Worm (Caenorhabditis elegans) whole organism, late embryonic: Measurements from ENCODE around the gene Y54F10BM.6.

ENCODE experiments used
- C08G9.2 ChIP-seq: sonication (generic microtip); optimal IDR thresholded peaks from 2 replicates; lab custom pipeline; 2016; ENCODE audit warnings: mild to moderate bottlenecking, missing genetic modification characterization, moderate library complexity, missing compliant biosample characterization
- C38D4.7 ChIP-seq: fragments of 200-800 bp; sonication (Bioruptor generic); optimal IDR thresholded peaks from 2 replicates; lab custom pipeline; 2018; ENCODE audit warnings: mild to moderate bottlenecking, missing genetic modification characterization, moderate library complexity, missing compliant biosample characterization
- F13H6.1 ChIP-seq: sonication (generic microtip); optimal IDR thresholded peaks from 2 replicates; lab custom pipeline; 2016; ENCODE audit warnings: missing genetic modification characterization, missing compliant biosample characterization
- K02D7.2 ChIP-seq: sonication (generic microtip); optimal IDR thresholded peaks from 2 replicates; lab custom pipeline; 2017; ENCODE audit warnings: mild to moderate bottlenecking, missing genetic modification characterization, missing compliant biosample characterization
- ahr-1 ChIP-seq: sonication (generic microtip); optimal IDR thresholded peaks from 2 replicates; lab custom pipeline; 2016; ENCODE audit warnings: missing genetic modification characterization, missing compliant biosample characterization
- ama-1 ChIP-seq: fragments of 150-350 bp; optimal IDR thresholded peaks from 2 replicates; lab custom pipeline; 2014
- ceh-18 ChIP-seq: sonication (generic microtip); optimal IDR thresholded peaks from 2 replicates; lab custom pipeline; 2016; ENCODE audit warnings: missing genetic modification characterization, missing compliant biosample characterization
- ceh-2 ChIP-seq: sonication (generic microtip); optimal IDR thresholded peaks from 2 replicates; lab custom pipeline; 2016; ENCODE audit warnings: missing genotype, missing genetic modification characterization, missing compliant biosample characterization
- ceh-24 ChIP-seq: sonication (generic microtip); optimal IDR thresholded peaks from 2 replicates; lab custom pipeline; 2016; ENCODE audit warnings: mild to moderate bottlenecking, missing genetic modification characterization, missing compliant biosample characterization
- ceh-31 ChIP-seq: sonication (generic microtip); optimal IDR thresholded peaks from 2 replicates; lab custom pipeline; 2016; ENCODE audit warnings: missing genetic modification characterization, missing compliant biosample characterization
- ceh-45 ChIP-seq: fragments of 200-800 bp; sonication (Bioruptor generic); IDR thresholded peaks from 2 replicates; pipeline ENCODE4 v1.3.6; 2022; ENCODE audit warnings: missing genetic modification reagents, missing genetic modification characterization, missing compliant biosample characterization
- ceh-48 ChIP-seq: sonication (generic microtip); optimal IDR thresholded peaks from 2 replicates; lab custom pipeline; 2016; ENCODE audit warnings: missing genetic modification characterization, inconsistent platforms, missing compliant biosample characterization
- ceh-9 ChIP-seq: sonication (generic microtip); optimal IDR thresholded peaks from 2 replicates; lab custom pipeline; 2016; ENCODE audit warnings: mild to moderate bottlenecking, missing genetic modification characterization, inconsistent platforms, missing compliant biosample characterization
- che-1 ChIP-seq: sonication (generic microtip); optimal IDR thresholded peaks from 2 replicates; lab custom pipeline; 2016; ENCODE audit warnings: mild to moderate bottlenecking, missing genetic modification characterization, missing compliant biosample characterization
- ets-4 ChIP-seq: sonication (generic microtip); optimal IDR thresholded peaks from 2 replicates; lab custom pipeline; 2016; ENCODE audit warnings: missing genetic modification characterization, missing compliant biosample characterization
- hlh-15 ChIP-seq: sonication (generic microtip); optimal IDR thresholded peaks from 2 replicates; lab custom pipeline; 2016; ENCODE audit warnings: missing genetic modification characterization, missing compliant biosample characterization
- hlh-30 ChIP-seq: sonication (generic microtip); optimal IDR thresholded peaks from 2 replicates; lab custom pipeline; 2017; ENCODE audit warnings: antibody characterized with exemption, missing genetic modification characterization, missing compliant biosample characterization; ENCODE audit not compliant: insufficient read depth
- lin-11 ChIP-seq: fragments of 200-800 bp; sonication (Bioruptor generic); optimal IDR thresholded peaks from 2 replicates; lab custom pipeline; 2018; ENCODE audit warnings: mild to moderate bottlenecking, missing genetic modification characterization, missing compliant biosample characterization
- madf-2 ChIP-seq: sonication (generic microtip); optimal IDR thresholded peaks from 2 replicates; lab custom pipeline; 2017; ENCODE audit warnings: missing genetic modification characterization, missing compliant biosample characterization
- mec-3 ChIP-seq: sonication (generic microtip); optimal IDR thresholded peaks from 2 replicates; lab custom pipeline; 2016; ENCODE audit warnings: borderline replicate concordance, missing genetic modification characterization, missing compliant biosample characterization
- nfya-1 ChIP-seq: sonication (generic microtip); optimal IDR thresholded peaks from 2 replicates; lab custom pipeline; 2017; ENCODE audit warnings: missing genetic modification characterization, mild to moderate bottlenecking, missing compliant biosample characterization, antibody characterized with exemption, moderate library complexity
- nhr-11 ChIP-seq: fragments of 150-350 bp; optimal IDR thresholded peaks from 2 replicates; lab custom pipeline; 2014; ENCODE audit warnings: missing biosample characterization, missing genetic modification characterization
- nhr-232 ChIP-seq: sonication (generic microtip); optimal IDR thresholded peaks from 2 replicates; lab custom pipeline; 2016; ENCODE audit warnings: missing genetic modification characterization, missing compliant biosample characterization
- odd-2 ChIP-seq: sonication (generic microtip); optimal IDR thresholded peaks from 2 replicates; lab custom pipeline; 2017; ENCODE audit warnings: antibody characterized with exemption, mild to moderate bottlenecking, missing genetic modification characterization, missing compliant biosample characterization
- pat-9 ChIP-seq: fragments of 200-800 bp; sonication (Bioruptor generic); optimal IDR thresholded peaks from 2 replicates; lab custom pipeline; 2018; ENCODE audit warnings: mild to moderate bottlenecking, missing genetic modification characterization, moderate library complexity, missing compliant biosample characterization
- pax-1 ChIP-seq: fragments of 150-350 bp; optimal IDR thresholded peaks from 2 replicates; lab custom pipeline; 2014; ENCODE audit warnings: missing biosample characterization, missing genetic modification characterization
- pqm-1 ChIP-seq: sonication (generic microtip); optimal IDR thresholded peaks from 2 replicates; lab custom pipeline; 2016; ENCODE audit warnings: missing genetic modification characterization, missing compliant biosample characterization
- rnt-1 ChIP-seq: sonication (generic microtip); optimal IDR thresholded peaks from 2 replicates; lab custom pipeline; 2016; ENCODE audit warnings: missing genetic modification characterization, missing compliant biosample characterization
- sox-2 ChIP-seq: fragments of 200-800 bp; sonication (Bioruptor generic); IDR thresholded peaks from 2 replicates; pipeline ENCODE4 v1.3.6; 2022; ENCODE audit warnings: missing genetic modification reagents, missing genetic modification characterization, missing compliant biosample characterization
- unc-3 ChIP-seq, 2 experiments: fragments of 200-800 bp in 1 of 2; sonication (Bioruptor generic) in 1 of 2; sonication (generic microtip) in 1 of 2; conservative IDR thresholded peaks in 1 of 2; optimal IDR thresholded peaks in 1 of 2; 2 replicates each; pipeline versions ENCODE4 v1.3.6 to Lab custom; 2016 to 2022; ENCODE audit warnings: missing compliant biosample characterization in 2 of 2, missing genetic modification characterization in 2 of 2, missing genetic modification reagents in 1 of 2
- unc-55 ChIP-seq: sonication (generic microtip); optimal IDR thresholded peaks from 2 replicates; lab custom pipeline; 2017; ENCODE audit warnings: missing biosample characterization, missing genetic modification reagents, missing genetic modification characterization
- unc-86 ChIP-seq: sonication (generic microtip); optimal IDR thresholded peaks from 2 replicates; lab custom pipeline; 2016; ENCODE audit warnings: missing genetic modification characterization, missing compliant biosample characterization
- ztf-16 ChIP-seq: sonication (generic microtip); optimal IDR thresholded peaks from 2 replicates; lab custom pipeline; 2017; ENCODE audit warnings: missing genetic modification characterization, missing compliant biosample characterization

Gene Y54F10BM.6

ce11 chrIII:2276842-2277241 lies 13.8 kb downstream of the Y54F10BM.6 start, which contains the start of gene Y54F10BM.21:
TSS of gene Y54F10BM.21 (plus strand) at chrIII:2277142.
- TF ChIP-seq mec-3 (no peak), ama-1 (no peak), hlh-30 (tag; lab: Kevin White, UChicago) (no peak)

ce11 chrIII:2279457-2279856 lies 16.4 kb downstream of the Y54F10BM.6 start, which contains the start of gene Y54F10BM.23:
TSS of gene Y54F10BM.23 (minus strand) at chrIII:2279557.
- TF ChIP-seq C38D4.7 (GFP tag; lab: Kevin White, UChicago) (no peak), ceh-18 (tag; lab: Kevin White, UChicago) (no peak), unc-86 (tag; lab: Kevin White, UChicago) (no peak), pax-1 (tag; lab: Kevin White, UChicago) (no peak), lin-11 (tag; lab: Kevin White, UChicago) (no peak), unc-3 (GFP tag; conservative IDR thresholded peaks at IDR 0.05; lab: Robert Waterston, UW) (no peak), unc-3 (tag; optimal IDR thresholded peaks at IDR 0.05; lab: Kevin White, UChicago) (no peak), ceh-24 (tag; lab: Kevin White, UChicago) (no peak), ceh-9 (no peak), ets-4 (tag; lab: Kevin White, UChicago) (no peak), rnt-1 (no peak), nhr-232 (tag; lab: Kevin White, UChicago) (no peak), hlh-15 (tag; lab: Kevin White, UChicago) (no peak), madf-2 (tag; lab: Kevin White, UChicago) (no peak), K02D7.2 (tag; lab: Kevin White, UChicago) (no peak), odd-2 (tag; lab: Kevin White, UChicago) (no peak), unc-55 (GFP tag; lab: Kevin White, UChicago) (no peak), pqm-1 (tag; lab: Kevin White, UChicago) (no peak), pat-9 (tag; lab: Kevin White, UChicago) (no peak)

DNA sequence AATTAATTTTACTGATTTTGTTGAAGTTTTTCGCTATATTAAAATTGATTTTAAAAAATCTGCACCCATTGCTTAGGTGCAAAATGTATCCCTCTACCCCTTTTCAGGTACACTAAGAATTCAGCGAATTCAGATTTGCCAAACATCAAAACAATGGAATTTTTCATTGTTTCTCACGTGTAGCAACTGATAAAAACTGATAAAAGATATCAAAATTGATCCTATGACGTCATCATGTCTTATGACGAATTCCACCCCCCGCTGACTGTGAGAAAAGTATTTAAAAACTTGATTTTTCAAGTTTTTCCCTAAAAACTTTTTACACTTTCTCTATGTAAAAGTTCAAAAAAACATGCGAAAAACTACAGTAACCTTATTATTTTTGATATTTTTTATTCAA lies 17.5 kb downstream of the Y54F10BM.6 start, which contains the start of gene Y54F10BM.22:
Y54F10BM.22 (plus strand) TSS at position 331 of the 400 bp plus-strand sequence.
- TF ChIP-seq nhr-232 (tag; lab: Kevin White, UChicago) (no peak), nhr-11 (no peak), C08G9.2 (no peak), sox-2 (no peak), nfya-1 (no peak), ahr-1 (tag; lab: Kevin White, UChicago) (no peak), ceh-31 (no peak), ceh-24 (tag; lab: Kevin White, UChicago) (no peak), ceh-45 (GFP tag; lab: Robert Waterston, UW) (no peak), ceh-9 (no peak)

- TF ChIP-seq ceh-48 = peak; percentile 98
- peak; percentile 6 for TF ChIP-seq che-1 (tag; lab: Kevin White, UChicago)
- TF ChIP-seq ceh-2 (tag; lab: Kevin White, UChicago) = no peak
- no peak for TF ChIP-seq ztf-16
- no peak for TF ChIP-seq F13H6.1 (tag; lab: Kevin White, UChicago)
Observed at ce11 chrIII:2281975-2282957, 19.2 kb downstream of the Y54F10BM.6 start, which contains the start of gene Y54F10BM.3. TSS of gene Y54F10BM.3 (plus strand) at chrIII:2282025.
